Fruit fly (Drosophila melanogaster) ovary, adult (tissue): ENCODE measurements around the gene Taf8.

Experiments
- CG17801 ChIP-seq: fragments of 200-800 bp; optimal IDR thresholded peaks from 2 replicates; lab custom pipeline; 2019; ENCODE audit warnings: missing biosample characterization, mild to moderate bottlenecking, missing genetic modification characterization, moderate library complexity; ENCODE audit not compliant: partially characterized antibody

Gene Taf8

dm6 chrX:18092810-18093222 lies 9.0 kb upstream of the Taf8 start, which contains the start of gene RhoGAP16F:
Gene RhoGAP16F (plus strand): TSS chrX:18093145.
- TF ChIP-seq CG17801 (GFP tag; lab: Kevin White, UChicago) = peak; percentile 88

dm6 chrX:18094130-18094529 lies 7.6 kb upstream of the Taf8 start:
- no peak for TF ChIP-seq CG17801 (GFP tag; lab: Kevin White, UChicago)

- TF ChIP-seq CG17801 (GFP tag; lab: Kevin White, UChicago) = no peak
Measured at dm6 chrX:18094747-18095352, 6.9 kb upstream of the Taf8 start.

dm6 chrX:18100146-18100669 lies 1.6 kb upstream of the Taf8 start:
- TF ChIP-seq CG17801 (GFP tag; lab: Kevin White, UChicago) = no peak

- no peak for TF ChIP-seq CG17801 (GFP tag; lab: Kevin White, UChicago)
Measured at dm6 chrX:18101098-18101711, 565 bp upstream of the Taf8 start, which contains the start of gene Mvb12. Gene Mvb12 (minus strand): TSS chrX:18101314.

dm6 chrX:18103353-18103752 lies 1.6 kb downstream of the Taf8 start, which contains the start of gene CG7135:
Gene CG7135 (plus strand): TSS chrX:18103653.
- no peak for TF ChIP-seq CG17801 (GFP tag; lab: Kevin White, UChicago)

dm6 chrX:18106686-18107085 lies 4.9 kb downstream of the Taf8 start:
- no peak for TF ChIP-seq CG17801 (GFP tag; lab: Kevin White, UChicago)

- no peak for TF ChIP-seq CG17801 (GFP tag; lab: Kevin White, UChicago)
Measured at dm6 chrX:18108676-18109075, 6.9 kb downstream of the Taf8 start.

- TF ChIP-seq CG17801 (GFP tag; lab: Kevin White, UChicago) = no peak
Measured at dm6 chrX:18114770-18115169, 13.0 kb downstream of the Taf8 start.

dm6 chrX:18116811-18117383 lies 15.1 kb downstream of the Taf8 start, which contains the start of gene wupA:
Gene wupA (minus strand): TSS chrX:18116922.
- TF ChIP-seq CG17801 (GFP tag; lab: Kevin White, UChicago) = no peak

dm6 chrX:18118519-18118918 lies 16.7 kb downstream of the Taf8 start:
- no peak for TF ChIP-seq CG17801 (GFP tag; lab: Kevin White, UChicago)

- TF ChIP-seq CG17801 (GFP tag; lab: Kevin White, UChicago) = no peak
Measured at dm6 chrX:18125520-18125919, 23.8 kb downstream of the Taf8 start.

dm6 chrX:18129297-18129696 lies 27.5 kb downstream of the Taf8 start:
- TF ChIP-seq CG17801 (GFP tag; lab: Kevin White, UChicago) = no peak

- TF ChIP-seq CG17801 (GFP tag; lab: Kevin White, UChicago) = no peak
Measured at dm6 chrX:18130168-18130567, 28.4 kb downstream of the Taf8 start, which contains the start of gene CG43133. Gene CG43133 (minus strand): TSS chrX:18130178.

- TF ChIP-seq CG17801 (GFP tag; lab: Kevin White, UChicago) = no peak
Measured at dm6 chrX:18136059-18136458, 34.3 kb downstream of the Taf8 start.
